Worm (Caenorhabditis elegans): Measurements from ENCODE around the gene Y55F3BR.6.

Y55F3BR.6 gene

DNA sequence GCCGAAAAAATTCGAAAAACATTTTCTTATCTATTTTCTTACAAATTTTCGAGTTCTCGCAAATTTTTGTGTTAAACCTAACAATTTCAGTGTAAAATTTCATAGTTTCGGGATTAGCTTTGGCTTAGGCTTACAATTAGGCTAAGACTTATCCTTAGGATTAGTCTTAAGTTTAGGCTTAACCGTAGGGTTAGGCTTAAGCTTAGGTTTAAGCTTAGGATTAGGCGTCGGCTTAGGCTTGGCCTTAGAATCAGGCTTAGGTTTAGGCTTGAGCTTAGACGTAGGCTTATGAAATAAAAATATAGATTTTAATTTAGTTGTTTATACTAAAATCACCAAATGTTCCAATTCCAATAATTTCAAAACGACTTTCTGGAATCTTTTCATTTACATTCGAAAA, 14.1 kb upstream of the Y55F3BR.6 start:
- TF ChIP-seq sptf-1 (tag; optimal IDR thresholded peaks at IDR 0.05) (no peak), drap-1 (GFP tag; optimal IDR thresholded peaks at IDR 0.05) (no peak), snpc-4 (tag; optimal IDR thresholded peaks at IDR 0.05) (no peak), M03D4.4 (tag; optimal IDR thresholded peaks at IDR 0.05) (no peak), ham-2 (GFP tag; optimal IDR thresholded peaks at IDR 0.05) (no peak), mls-2 (tag; optimal IDR thresholded peaks at IDR 0.05) (no peak), ceh-83 (GFP tag; optimal IDR thresholded peaks at IDR 0.05) (no peak), elt-3 (tag; optimal IDR thresholded peaks at IDR 0.05) (no peak), ceh-39 (tag; optimal IDR thresholded peaks at IDR 0.05) (no peak), nhr-12 (tag; optimal IDR thresholded peaks at IDR 0.05) (no peak), unc-39 (tag; optimal IDR thresholded peaks at IDR 0.05) (no peak), bed-3 (GFP tag; optimal IDR thresholded peaks at IDR 0.05) (no peak), elt-1 (tag; optimal IDR thresholded peaks at IDR 0.05; ENCODE audit: borderline replicate concordance, insufficient read depth) (no peak)

- TF ChIP-seq lin-13 (tag; optimal IDR thresholded peaks at IDR 0.05) = no peak
- no peak for TF ChIP-seq nhr-237 (tag; optimal IDR thresholded peaks at IDR 0.05)
- TF ChIP-seq unc-62 (GFP tag; optimal IDR thresholded peaks at IDR 0.05) = no peak
- no peak for TF ChIP-seq elt-1 (tag; optimal IDR thresholded peaks at IDR 0.05; ENCODE audit: borderline replicate concordance, insufficient read depth)
- no peak for TF ChIP-seq nhr-12 (tag; optimal IDR thresholded peaks at IDR 0.05)
- TF ChIP-seq ham-2 (GFP tag; optimal IDR thresholded peaks at IDR 0.05) = no peak
- TF ChIP-seq drap-1 (GFP tag; optimal IDR thresholded peaks at IDR 0.05) = no peak
- TF ChIP-seq snpc-4 (tag; optimal IDR thresholded peaks at IDR 0.05) = no peak
- TF ChIP-seq tbx-8 (GFP tag; optimal IDR thresholded peaks at IDR 0.05) = no peak
- TF ChIP-seq M03D4.4 (tag; optimal IDR thresholded peaks at IDR 0.05) = no peak
- TF ChIP-seq lin-32 (GFP tag; optimal IDR thresholded peaks at IDR 0.05) = no peak
Measured at ce11 chrIV:855483-855882, 13.6 kb upstream of the Y55F3BR.6 start.

- TF ChIP-seq tbx-8 (GFP tag; optimal IDR thresholded peaks at IDR 0.05) (no peak), cnd-1 (tag; optimal IDR thresholded peaks at IDR 0.05) (no peak), ces-1 (GFP tag; optimal IDR thresholded peaks at IDR 0.05) (peak; percentile 42), ceh-43 (GFP tag; optimal IDR thresholded peaks at IDR 0.05) (no peak), unc-120 (tag; optimal IDR thresholded peaks at IDR 0.05; ENCODE audit: poor library complexity, severe bottlenecking) (no peak), pha-4 (tag; optimal IDR thresholded peaks at IDR 0.05) (peak; percentile 42), hlh-1 (tag; optimal IDR thresholded peaks at IDR 0.05) (peak; percentile 18), lin-13 (tag; optimal IDR thresholded peaks at IDR 0.05) (peak; percentile 52), mep-1 (tag; optimal IDR thresholded peaks at IDR 0.05) (no peak), flh-1 (GFP tag; optimal IDR thresholded peaks at IDR 0.05) (no peak), mls-2 (tag; optimal IDR thresholded peaks at IDR 0.05) (no peak), ceh-39 (tag; optimal IDR thresholded peaks at IDR 0.05) (peak; percentile 60), nhr-2 (tag; optimal IDR thresholded peaks at IDR 0.05) (no peak), unc-39 (tag; optimal IDR thresholded peaks at IDR 0.05) (no peak), lsy-2 (tag; optimal IDR thresholded peaks at IDR 0.05) (peak; percentile 53), elt-1 (tag; optimal IDR thresholded peaks at IDR 0.05; ENCODE audit: borderline replicate concordance, insufficient read depth) (no peak), zip-8 (tag; optimal IDR thresholded peaks at IDR 0.05) (no peak), lin-32 (GFP tag; optimal IDR thresholded peaks at IDR 0.05) (no peak), nhr-28 (tag; optimal IDR thresholded peaks at IDR 0.05) (no peak), mab-5 (tag; optimal IDR thresholded peaks at IDR 0.05) (no peak), nhr-12 (tag; optimal IDR thresholded peaks at IDR 0.05) (no peak), nhr-237 (tag; optimal IDR thresholded peaks at IDR 0.05) (peak; percentile 51), ham-2 (GFP tag; optimal IDR thresholded peaks at IDR 0.05) (no peak)
Measured at ce11 chrIV:854357-855269, 12.7 kb upstream of the Y55F3BR.6 start, which contains the start of the genes lem-4 and Y55F3BR.11. Gene lem-4, minus strand, starts transcription at chrIV:854780. Gene Y55F3BR.11, plus strand, starts transcription at chrIV:855219.

- TF ChIP-seq mep-1 (tag; optimal IDR thresholded peaks at IDR 0.05) = no peak
- TF ChIP-seq unc-62 (GFP tag; optimal IDR thresholded peaks at IDR 0.05) = no peak
- no peak for TF ChIP-seq cnd-1 (tag; optimal IDR thresholded peaks at IDR 0.05)
- no peak for TF ChIP-seq elt-3 (tag; optimal IDR thresholded peaks at IDR 0.05)
Measured at ce11 chrIV:848207-848606, 6.3 kb upstream of the Y55F3BR.6 start.

All from whole organism, mixed stage, embryonic.